Worm (Caenorhabditis elegans): ENCODE results near the gene K12H6.9.

K12H6.9 gene

ce11 chrII:2846552-2846951 is 22.3 kb downstream of the K12H6.9 start:
- TF ChIP-seq lsy-2 (tag; optimal IDR thresholded peaks at IDR 0.05) (no peak), lin-13 (tag; optimal IDR thresholded peaks at IDR 0.05) (no peak), mab-5 (tag; optimal IDR thresholded peaks at IDR 0.05) (no peak), drap-1 (GFP tag; optimal IDR thresholded peaks at IDR 0.05) (no peak), sem-2 (GFP tag; optimal IDR thresholded peaks at IDR 0.05) (no peak), M03D4.4 (tag; optimal IDR thresholded peaks at IDR 0.05) (no peak), nhr-237 (tag; optimal IDR thresholded peaks at IDR 0.05) (no peak), ceh-43 (GFP tag; optimal IDR thresholded peaks at IDR 0.05) (no peak), blmp-1 (tag; optimal IDR thresholded peaks at IDR 0.05) (no peak), nhr-12 (tag; optimal IDR thresholded peaks at IDR 0.05) (no peak), sptf-1 (tag; optimal IDR thresholded peaks at IDR 0.05) (no peak), cnd-1 (tag; optimal IDR thresholded peaks at IDR 0.05) (no peak), mls-2 (tag; optimal IDR thresholded peaks at IDR 0.05) (no peak), unc-62 (GFP tag; optimal IDR thresholded peaks at IDR 0.05) (no peak), nhr-2 (tag; optimal IDR thresholded peaks at IDR 0.05) (no peak), unc-39 (tag; optimal IDR thresholded peaks at IDR 0.05) (no peak)

ce11 chrII:2852493-2852892 is 28.3 kb downstream of the K12H6.9 start, which contains the start of gene ptc-3:
ptc-3 (minus strand) TSS chrII:2852593.
- TF ChIP-seq ceh-83 (GFP tag; optimal IDR thresholded peaks at IDR 0.05): no peak
- no peak for TF ChIP-seq ces-1 (GFP tag; optimal IDR thresholded peaks at IDR 0.05)
- TF ChIP-seq unc-39 (tag; optimal IDR thresholded peaks at IDR 0.05): no peak
- no peak for TF ChIP-seq ham-2 (GFP tag; optimal IDR thresholded peaks at IDR 0.05)
- TF ChIP-seq blmp-1 (tag; optimal IDR thresholded peaks at IDR 0.05): no peak
- TF ChIP-seq mep-1 (tag; optimal IDR thresholded peaks at IDR 0.05): no peak
- TF ChIP-seq mls-2 (tag; optimal IDR thresholded peaks at IDR 0.05): no peak
- no peak for TF ChIP-seq ceh-43 (GFP tag; optimal IDR thresholded peaks at IDR 0.05)
- no peak for TF ChIP-seq zip-8 (tag; optimal IDR thresholded peaks at IDR 0.05)
- no peak for TF ChIP-seq elt-1 (tag; optimal IDR thresholded peaks at IDR 0.05; ENCODE audit: borderline replicate concordance, insufficient read depth)
- no peak for TF ChIP-seq flh-1 (GFP tag; optimal IDR thresholded peaks at IDR 0.05)

- TF ChIP-seq bed-3 (GFP tag; optimal IDR thresholded peaks at IDR 0.05): no peak
- no peak for TF ChIP-seq ztf-11 (tag; optimal IDR thresholded peaks at IDR 0.05)
- TF ChIP-seq ceh-43 (GFP tag; optimal IDR thresholded peaks at IDR 0.05): no peak
- no peak for TF ChIP-seq nhr-12 (tag; optimal IDR thresholded peaks at IDR 0.05)
- no peak for TF ChIP-seq M03D4.4 (tag; optimal IDR thresholded peaks at IDR 0.05)
- no peak for TF ChIP-seq mep-1 (tag; optimal IDR thresholded peaks at IDR 0.05)
- no peak for TF ChIP-seq ceh-83 (GFP tag; optimal IDR thresholded peaks at IDR 0.05)
- no peak for TF ChIP-seq nhr-28 (tag; optimal IDR thresholded peaks at IDR 0.05)
- TF ChIP-seq sptf-1 (tag; optimal IDR thresholded peaks at IDR 0.05): no peak
- no peak for TF ChIP-seq pha-4 (tag; optimal IDR thresholded peaks at IDR 0.05)
- no peak for TF ChIP-seq hlh-1 (tag; optimal IDR thresholded peaks at IDR 0.05)
- TF ChIP-seq cnd-1 (tag; optimal IDR thresholded peaks at IDR 0.05): no peak
- no peak for TF ChIP-seq nhr-76 (tag; optimal IDR thresholded peaks at IDR 0.05)
- no peak for TF ChIP-seq nhr-2 (tag; optimal IDR thresholded peaks at IDR 0.05)
- no peak for TF ChIP-seq snpc-4 (tag; optimal IDR thresholded peaks at IDR 0.05)
- TF ChIP-seq flh-1 (GFP tag; optimal IDR thresholded peaks at IDR 0.05): no peak
- no peak for TF ChIP-seq lin-32 (GFP tag; optimal IDR thresholded peaks at IDR 0.05)
- no peak for TF ChIP-seq sem-2 (GFP tag; optimal IDR thresholded peaks at IDR 0.05)
Observed at ce11 chrII:2853767-2854166, 29.6 kb downstream of the K12H6.9 start.

- TF ChIP-seq sem-2 (GFP tag; optimal IDR thresholded peaks at IDR 0.05) (no peak), blmp-1 (tag; optimal IDR thresholded peaks at IDR 0.05) (peak; percentile 24)
Observed at ce11 chrII:2854794-2855193, 30.6 kb downstream of the K12H6.9 start.

ce11 chrII:2856114-2856513 is 31.9 kb downstream of the K12H6.9 start:
- no peak for TF ChIP-seq sptf-1 (tag; optimal IDR thresholded peaks at IDR 0.05)
- no peak for TF ChIP-seq nhr-2 (tag; optimal IDR thresholded peaks at IDR 0.05)
- TF ChIP-seq cnd-1 (tag; optimal IDR thresholded peaks at IDR 0.05): no peak
- TF ChIP-seq ceh-83 (GFP tag; optimal IDR thresholded peaks at IDR 0.05): no peak
- TF ChIP-seq zip-8 (tag; optimal IDR thresholded peaks at IDR 0.05): no peak
- TF ChIP-seq lsy-2 (tag; optimal IDR thresholded peaks at IDR 0.05): no peak
- TF ChIP-seq mep-1 (tag; optimal IDR thresholded peaks at IDR 0.05): no peak
- TF ChIP-seq ceh-43 (GFP tag; optimal IDR thresholded peaks at IDR 0.05): no peak
- no peak for TF ChIP-seq tbx-8 (GFP tag; optimal IDR thresholded peaks at IDR 0.05)
- TF ChIP-seq M03D4.4 (tag; optimal IDR thresholded peaks at IDR 0.05): no peak
- no peak for TF ChIP-seq ham-2 (GFP tag; optimal IDR thresholded peaks at IDR 0.05)
- no peak for TF ChIP-seq mab-5 (tag; optimal IDR thresholded peaks at IDR 0.05)
- no peak for TF ChIP-seq drap-1 (GFP tag; optimal IDR thresholded peaks at IDR 0.05)
- TF ChIP-seq hlh-1 (tag; optimal IDR thresholded peaks at IDR 0.05): no peak
- TF ChIP-seq nhr-12 (tag; optimal IDR thresholded peaks at IDR 0.05): no peak
- TF ChIP-seq nhr-28 (tag; optimal IDR thresholded peaks at IDR 0.05): no peak
- no peak for TF ChIP-seq flh-1 (GFP tag; optimal IDR thresholded peaks at IDR 0.05)

Measured in whole organism, mixed stage, embryonic.